Fruit fly (Drosophila melanogaster): ENCODE results near the gene dyw.

DNA sequence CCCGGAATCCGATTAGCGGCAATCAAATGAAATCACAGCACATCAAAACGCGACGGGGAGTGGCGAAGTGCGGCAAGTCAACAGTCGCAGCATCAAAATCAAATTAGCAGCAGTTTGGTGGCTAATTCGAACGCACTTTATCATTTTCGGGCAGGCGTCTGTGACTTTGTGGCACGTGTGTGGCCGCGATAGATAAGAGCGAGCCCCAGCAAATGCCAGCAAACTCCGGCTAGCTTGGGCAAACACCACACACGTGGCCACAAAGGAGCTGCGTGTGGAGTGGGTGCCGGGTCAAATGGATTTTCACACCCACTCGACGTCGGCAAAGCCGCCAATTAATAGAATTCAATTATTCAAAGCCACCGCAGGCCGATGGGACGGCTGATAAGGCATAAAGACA lies 9.8 kb downstream of the dyw start:
- TF ChIP-seq Myc (optimal IDR thresholded peaks at IDR 0.05) (no peak), Sin3A (optimal IDR thresholded peaks at IDR 0.05) (no peak), ttk (optimal IDR thresholded peaks at IDR 0.05) (no peak)
